Fruit fly (Drosophila melanogaster): ENCODE measurements around the gene Trmt61.

Trmt61 gene

DNA sequence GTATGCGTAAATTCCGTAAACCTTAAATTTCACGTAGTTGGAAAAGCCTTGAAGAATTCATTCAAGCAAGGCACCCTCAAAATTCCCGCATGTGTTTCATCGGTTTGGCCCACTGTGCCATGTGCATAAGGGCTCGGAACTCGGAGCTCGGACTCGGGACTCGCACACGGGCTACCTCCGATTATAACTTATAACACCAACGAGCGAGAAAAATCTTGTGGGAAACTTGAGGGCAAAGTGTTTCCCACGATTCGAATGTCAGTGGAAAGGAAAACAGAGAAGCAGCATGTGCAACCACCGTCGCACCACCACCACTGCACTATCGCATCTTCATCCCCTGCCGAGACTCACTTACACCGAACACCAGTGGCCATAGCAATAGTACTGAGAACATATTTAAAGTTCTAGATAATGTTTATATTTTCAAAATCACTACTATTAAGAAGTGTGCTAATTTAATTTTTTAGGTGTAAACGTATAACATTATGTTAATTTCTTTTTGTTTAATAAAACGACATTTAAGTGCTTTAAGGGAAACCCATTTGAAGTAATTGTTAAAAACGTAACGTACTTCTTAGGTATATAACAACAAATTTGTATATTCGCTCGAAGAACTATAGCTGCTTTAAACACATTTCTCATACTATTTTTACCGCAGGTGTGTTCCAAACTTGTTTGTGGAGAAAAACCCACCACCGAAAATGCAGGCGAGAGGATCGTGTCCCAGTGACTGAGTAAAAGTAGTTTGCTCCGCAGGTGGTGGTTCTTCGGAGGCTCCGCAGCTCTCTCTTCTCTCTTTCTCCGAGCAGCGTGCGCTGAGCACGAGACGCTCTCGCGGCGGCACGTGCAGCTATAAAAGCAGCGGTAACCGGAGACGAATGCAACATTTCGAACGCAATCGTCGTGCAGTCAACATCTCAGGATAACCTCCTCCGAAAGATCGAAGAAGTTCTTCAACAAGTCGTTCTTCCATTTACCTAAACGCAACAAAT, 22.8 kb upstream of the Trmt61 start (continued):
- TF ChIP-seq Drgx (GFP tag; IDR thresholded peaks at IDR 0.05) (peak; percentile 25; the same call in 1 of the 2 replicates), tin (GFP tag; optimal IDR thresholded peaks at IDR 0.05) (peak; percentile 77), Pdp1 (GFP tag; optimal IDR thresholded peaks at IDR 0.05) (peak; percentile 70 to 71), mirr (GFP tag; optimal IDR thresholded peaks at IDR 0.05) (no peak), CG7786 (GFP tag; optimal IDR thresholded peaks at IDR 0.05) (peak; percentile 7), Sin3A (optimal IDR thresholded peaks at IDR 0.05) (no peak), B-H1 (GFP tag; IDR thresholded peaks at IDR 0.05) (no peak), CG10321 (GFP tag; IDR thresholded peaks at IDR 0.05) (no peak), Rx (GFP tag; IDR thresholded peaks at IDR 0.05) (peak; percentile 38), CG6854 (GFP tag; optimal IDR thresholded peaks at IDR 0.05) (peak; percentile 38), Opbp (GFP tag; IDR thresholded peaks at IDR 0.05; ENCODE audit: partially characterized antibody) (0 out of 3 replicates have a peak, but pooled peaks have one; percentile 27), Trl (optimal IDR thresholded peaks at IDR 0.05) (peak; percentile 0 to 97), Trl (GFP tag; optimal IDR thresholded peaks at IDR 0.05) (peak; percentile 23), zf30C (GFP tag; optimal IDR thresholded peaks at IDR 0.05) (no peak), gcm2 (GFP tag; optimal IDR thresholded peaks at IDR 0.05) (peak; percentile 42), cwo (GFP tag; optimal IDR thresholded peaks at IDR 0.05) (peak; percentile 62), ind (GFP tag; optimal IDR thresholded peaks at IDR 0.05) (peak; percentile 55), lola (GFP tag; optimal IDR thresholded peaks at IDR 0.05) (peak in 1 of 3 experiments; percentile 100), CG18262 (tag; optimal IDR thresholded peaks at IDR 0.05) (peak; percentile 99), wek (GFP tag; optimal IDR thresholded peaks at IDR 0.05) (peak; percentile 7), unpg (GFP tag; optimal IDR thresholded peaks at IDR 0.05) (peak; percentile 90), CG11093 (GFP tag; IDR thresholded peaks at IDR 0.05) (peak; percentile 63), Nf-YA (GFP tag; IDR thresholded peaks at IDR 0.05) (no peak), CG6765 (GFP tag; optimal IDR thresholded peaks at IDR 0.05) (no peak), Asciz (GFP tag; optimal IDR thresholded peaks at IDR 0.05) (peak; percentile 89), tgo (GFP tag; IDR thresholded peaks at IDR 0.05) (peak; percentile 54; the same call in 2 of the 3 replicates), Atf-2 (GFP tag; optimal IDR thresholded peaks at IDR 0.05) (peak; percentile 69), Dll (GFP tag; IDR thresholded peaks at IDR 0.05; ENCODE audit: partially characterized antibody) (no peak), disco-r (GFP tag; optimal IDR thresholded peaks at IDR 0.05) (peak; percentile 50), CG1602 (GFP tag; optimal IDR thresholded peaks at IDR 0.05) (peak; percentile 89), CG16779 (GFP tag; IDR thresholded peaks at IDR 0.05) (no peak), croc (GFP tag; conservative IDR thresholded peaks at IDR 0.05) (peak; percentile 88), cas (GFP tag; IDR thresholded peaks at IDR 0.05) (no peak), kah (GFP tag; optimal IDR thresholded peaks at IDR 0.05) (peak; percentile 95), Nf-YB (GFP tag; optimal IDR thresholded peaks at IDR 0.05) (peak; percentile 87), ATbp (GFP tag; optimal IDR thresholded peaks at IDR 0.05) (peak; percentile 88), da (GFP tag; optimal IDR thresholded peaks at IDR 0.05) (peak; percentile 22), ara (GFP tag; IDR thresholded peaks at IDR 0.05) (peak; percentile 86), Chrac-16 (GFP tag; optimal IDR thresholded peaks at IDR 0.05) (peak; percentile 86), CG18011 (GFP tag; optimal IDR thresholded peaks at IDR 0.05) (no peak), CG32532 (GFP tag; IDR thresholded peaks at IDR 0.05) (no peak), kay (GFP tag; optimal IDR thresholded peaks at IDR 0.05) (peak; percentile 71), CG33213 (GFP tag; optimal IDR thresholded peaks at IDR 0.05) (peak; percentile 47), slou (GFP tag; optimal IDR thresholded peaks at IDR 0.05) (no peak), CG17186 (GFP tag; optimal IDR thresholded peaks at IDR 0.05) (peak; percentile 58), CG18764 (GFP tag; optimal IDR thresholded peaks at IDR 0.05) (peak; percentile 61), Med (GFP tag) (peak; percentile 76), CG8944 (GFP tag; optimal IDR thresholded peaks at IDR 0.05) (peak; percentile 44), unc-4 (GFP tag; IDR thresholded peaks at IDR 0.05; ENCODE audit: partially characterized antibody) (no peak)
